Worm (Caenorhabditis elegans): ENCODE results near the gene col-117.

ce11 chrIV:8784855-8785327 lies 39.1 kb downstream of the col-117 start, which contains the start of gene C33D9.13:
- TF ChIP-seq fos-1 (tag; optimal IDR thresholded peaks at IDR 0.05) (no peak), nhr-10 (tag; optimal IDR thresholded peaks at IDR 0.05) (no peak), lin-38 (GFP tag; IDR thresholded peaks at IDR 0.05) (no peak), aly-2 (tag; optimal IDR thresholded peaks at IDR 0.05) (no peak), unc-39 (tag; optimal IDR thresholded peaks at IDR 0.05) (no peak), dve-1 (tag; optimal IDR thresholded peaks at IDR 0.05; ENCODE audit: insufficient read depth) (no peak), ces-1 (GFP tag; optimal IDR thresholded peaks at IDR 0.05) (no peak), unc-130 (GFP tag; optimal IDR thresholded peaks at IDR 0.05) (no peak), nhr-237 (tag; optimal IDR thresholded peaks at IDR 0.05) (no peak)
